Worm (Caenorhabditis elegans): ENCODE results near the gene imp-2.

ce11 chrIV:11130774-11131173 lies 12.1 kb upstream of the imp-2 start:
- TF ChIP-seq elt-2 (tag; optimal IDR thresholded peaks at IDR 0.05) (peak; percentile 1), dsc-1 (tag; optimal IDR thresholded peaks at IDR 0.05) (no peak), aha-1 (tag; optimal IDR thresholded peaks at IDR 0.05) (no peak), ceh-82 (tag; optimal IDR thresholded peaks at IDR 0.05) (no peak), aly-2 (tag; optimal IDR thresholded peaks at IDR 0.05) (no peak), nhr-28 (tag; optimal IDR thresholded peaks at IDR 0.05) (no peak), pqm-1 (tag; optimal IDR thresholded peaks at IDR 0.05) (no peak), grh-1 (GFP tag; IDR thresholded peaks at IDR 0.05) (no peak), dpl-1 (GFP tag; optimal IDR thresholded peaks at IDR 0.05) (no peak), lin-15B (tag; optimal IDR thresholded peaks at IDR 0.05) (no peak), lin-13 (GFP tag; optimal IDR thresholded peaks at IDR 0.05) (no peak), unc-62 (GFP tag; optimal IDR thresholded peaks at IDR 0.05) (no peak), ztf-11 (tag; optimal IDR thresholded peaks at IDR 0.05) (no peak), fkh-10 (GFP tag; optimal IDR thresholded peaks at IDR 0.05) (no peak)
